Fruit fly (Drosophila melanogaster) whole organism, embryonic: ENCODE results near the gene Enoph.

Experiments used
- CG1233 ChIP-seq: fragments of 200-800 bp; sonication (Bioruptor generic); optimal IDR thresholded peaks from 4 replicates; lab custom pipeline; 2018; ENCODE audit warnings: missing biosample characterization, mild to moderate bottlenecking, missing genetic modification characterization
- CG13624 ChIP-seq: fragments of 200-800 bp; sonication (Bioruptor generic); optimal IDR thresholded peaks from 2 replicates; lab custom pipeline; 2016; ENCODE audit warnings: missing biosample characterization, missing genetic modification characterization
- CG3407 ChIP-seq: fragments of 200-800 bp; sonication (Bioruptor generic); optimal IDR thresholded peaks from 2 replicates; lab custom pipeline; 2018; ENCODE audit warnings: missing biosample characterization, mild to moderate bottlenecking, missing genetic modification characterization
- Gug ChIP-seq: fragments of 200-800 bp; sonication (Bioruptor generic); IDR thresholded peaks from 4 replicates; pipeline ENCODE4 v1.3.6; 2022; ENCODE audit warnings: missing biosample characterization, missing genetic modification characterization
- Mes4 ChIP-seq: fragments of 200-800 bp; sonication (Bioruptor generic); optimal IDR thresholded peaks from 2 replicates; lab custom pipeline; 2016; ENCODE audit warnings: missing biosample characterization, missing genetic modification characterization
- cwo ChIP-seq: fragments of 200-800 bp; sonication (Bioruptor generic); optimal IDR thresholded peaks from 3 replicates; lab custom pipeline; 2017; ENCODE audit warnings: missing biosample characterization, missing genetic modification characterization, mild to moderate bottlenecking, moderate library complexity, missing genetic modification reagents
- jigr1 ChIP-seq: fragments of 200-800 bp; sonication (Bioruptor generic); IDR thresholded peaks from 3 replicates; pipeline ENCODE4 v1.3.6; 2022; ENCODE audit warnings: missing biosample characterization, missing genetic modification characterization
- klu ChIP-seq: fragments of 200-800 bp; sonication (Bioruptor generic); IDR thresholded peaks from 2 replicates; pipeline ENCODE4 v1.3.6; 2022; ENCODE audit warnings: missing biosample characterization, missing genetic modification characterization
- mam ChIP-seq: fragments of 200-800 bp; sonication (Bioruptor generic); optimal IDR thresholded peaks from 3 replicates; lab custom pipeline; 2016; ENCODE audit warnings: missing biosample characterization, missing genetic modification characterization
- sug ChIP-seq: fragments of 200-800 bp; optimal IDR thresholded peaks from 2 replicates; lab custom pipeline; 2019; ENCODE audit warnings: missing biosample characterization, mild to moderate bottlenecking, missing genetic modification characterization, moderate library complexity

dm6 chr3R:5280380-5280779 lies 23.9 kb upstream of the Enoph start:
- TF ChIP-seq Mes4 (GFP tag; lab: Kevin White, UChicago) (no peak), cwo (no peak), CG3407 (GFP tag; lab: Kevin White, UChicago) (no peak), jigr1 (no peak), sug (tag; lab: Kevin White, UChicago) (no peak), CG13624 (no peak), klu (GFP tag; lab: Robert Waterston, UW) (no peak), mam (GFP tag; lab: Kevin White, UChicago) (no peak), Gug (no peak), CG1233 (no peak)
